Worm (Caenorhabditis elegans): ENCODE results near the gene clec-134.

Gene clec-134

ce11 chrII:3567576-3567975, 12.3 kb upstream of the clec-134 start:
- TF ChIP-seq elt-2 (tag; optimal IDR thresholded peaks at IDR 0.05), result peak; percentile 45
- peak; percentile 16 for TF ChIP-seq lin-39 (tag; optimal IDR thresholded peaks at IDR 0.05)

ce11 chrII:3569118-3569517, 10.7 kb upstream of the clec-134 start, which contains the start of gene clec-127:
clec-127 (minus strand) TSS chrII:3569218.
- no peak for TF ChIP-seq pha-4 (tag; optimal IDR thresholded peaks at IDR 0.05)
- TF ChIP-seq aly-2 (tag; optimal IDR thresholded peaks at IDR 0.05), result no peak
- no peak for TF ChIP-seq nhr-237 (tag; optimal IDR thresholded peaks at IDR 0.05)
- TF ChIP-seq unc-39 (tag; optimal IDR thresholded peaks at IDR 0.05), result no peak
- no peak for TF ChIP-seq ceh-9 (tag; optimal IDR thresholded peaks at IDR 0.05)
- no peak for TF ChIP-seq zag-1 (tag; optimal IDR thresholded peaks at IDR 0.05)
- no peak for TF ChIP-seq snpc-4 (tag; optimal IDR thresholded peaks at IDR 0.05)
- no peak for TF ChIP-seq elt-3 (tag; optimal IDR thresholded peaks at IDR 0.05)
- TF ChIP-seq pqm-1 (tag; optimal IDR thresholded peaks at IDR 0.05), result no peak
- no peak for TF ChIP-seq mdl-1 (tag; optimal IDR thresholded peaks at IDR 0.05)
- TF ChIP-seq nhr-11 (tag; optimal IDR thresholded peaks at IDR 0.05), result no peak
- no peak for TF ChIP-seq ztf-11 (tag; optimal IDR thresholded peaks at IDR 0.05)
- no peak for TF ChIP-seq egl-5 (tag; optimal IDR thresholded peaks at IDR 0.05)
- no peak for TF ChIP-seq ztf-4 (tag; optimal IDR thresholded peaks at IDR 0.05)
- no peak for TF ChIP-seq unc-62 (GFP tag; optimal IDR thresholded peaks at IDR 0.05)
- TF ChIP-seq fkh-2 (tag; optimal IDR thresholded peaks at IDR 0.05), result no peak

DNA sequence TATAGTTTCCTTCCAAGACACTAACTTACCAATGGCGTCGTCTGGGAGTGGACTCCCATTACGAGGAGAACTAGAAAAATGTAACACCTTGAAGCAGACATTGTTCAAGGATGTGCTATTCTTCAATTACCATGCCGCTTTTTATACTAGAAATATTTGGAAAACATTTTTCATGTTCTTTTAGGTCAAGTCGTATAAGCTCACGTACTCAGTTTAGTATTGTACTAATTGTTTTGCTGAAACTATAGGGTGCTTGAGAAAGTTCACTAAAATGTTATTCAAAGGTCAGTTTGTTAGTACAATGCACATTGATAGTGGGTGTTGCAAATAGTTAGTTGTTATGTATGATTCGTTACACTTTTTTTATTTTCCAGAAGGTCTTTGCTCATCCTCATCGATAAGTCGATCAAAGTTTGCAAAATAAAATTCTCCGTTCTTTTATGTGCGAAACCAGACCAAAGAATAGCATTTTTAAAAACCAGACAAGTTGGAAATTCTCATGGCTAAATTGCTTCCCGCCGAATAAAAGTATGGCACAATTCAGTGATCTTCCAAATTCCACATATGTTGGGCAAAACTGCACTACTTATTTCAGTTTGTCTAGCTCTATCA, 8.8 kb upstream of the clec-134 start, which contains the start of the genes clec-128 and clec-129:
Gene clec-128 (minus strand): TSS at position 101 of the 612 bp plus-strand sequence.
Gene clec-129 (plus strand): TSS at position 562 of the 612 bp plus-strand sequence.
- TF ChIP-seq lin-39 (tag; optimal IDR thresholded peaks at IDR 0.05) (no peak), nhr-77 (tag; optimal IDR thresholded peaks at IDR 0.05) (no peak), elt-2 (tag; optimal IDR thresholded peaks at IDR 0.05) (no peak), skn-1 (tag; optimal IDR thresholded peaks at IDR 0.05) (no peak), snpc-4 (tag; optimal IDR thresholded peaks at IDR 0.05) (no peak), mml-1 (tag; optimal IDR thresholded peaks at IDR 0.05) (no peak), ceh-28 (tag; optimal IDR thresholded peaks at IDR 0.05) (no peak), nhr-25 (tag; optimal IDR thresholded peaks at IDR 0.05) (no peak), unc-62 (GFP tag; optimal IDR thresholded peaks at IDR 0.05) (no peak), egl-27 (tag; optimal IDR thresholded peaks at IDR 0.05) (no peak), ceh-16 (tag; optimal IDR thresholded peaks at IDR 0.05) (no peak), nhr-237 (tag; optimal IDR thresholded peaks at IDR 0.05) (no peak), unc-39 (tag; optimal IDR thresholded peaks at IDR 0.05) (no peak), ceh-82 (tag; optimal IDR thresholded peaks at IDR 0.05) (no peak), elt-1 (tag; optimal IDR thresholded peaks at IDR 0.05) (no peak), fos-1 (tag; optimal IDR thresholded peaks at IDR 0.05) (no peak)

DNA sequence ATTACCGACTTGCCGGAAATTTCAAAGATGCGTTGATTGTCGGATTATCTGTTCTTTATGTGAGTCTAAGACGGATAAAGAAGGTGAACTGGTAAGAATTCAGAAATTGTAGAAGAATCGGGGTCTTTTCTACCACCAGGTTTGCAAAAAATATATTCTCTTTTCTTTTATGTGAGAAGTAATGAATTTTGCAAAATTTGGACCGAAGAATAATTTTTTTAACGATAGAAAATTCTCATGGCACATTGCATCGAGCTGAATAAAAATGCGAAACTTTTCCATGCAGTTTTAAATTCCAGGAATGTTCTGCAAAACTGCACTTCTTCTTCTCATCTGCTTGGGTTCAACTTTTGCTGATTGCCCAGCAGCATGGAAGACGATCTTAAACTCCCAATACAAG, 6.6 kb upstream of the clec-134 start, which contains the start of gene clec-130:
Gene clec-130 (plus strand): TSS at position 301 of the 400 bp plus-strand sequence.
- TF ChIP-seq lin-15B (tag; optimal IDR thresholded peaks at IDR 0.05) (no peak), unc-62 (GFP tag; optimal IDR thresholded peaks at IDR 0.05) (no peak)

DNA sequence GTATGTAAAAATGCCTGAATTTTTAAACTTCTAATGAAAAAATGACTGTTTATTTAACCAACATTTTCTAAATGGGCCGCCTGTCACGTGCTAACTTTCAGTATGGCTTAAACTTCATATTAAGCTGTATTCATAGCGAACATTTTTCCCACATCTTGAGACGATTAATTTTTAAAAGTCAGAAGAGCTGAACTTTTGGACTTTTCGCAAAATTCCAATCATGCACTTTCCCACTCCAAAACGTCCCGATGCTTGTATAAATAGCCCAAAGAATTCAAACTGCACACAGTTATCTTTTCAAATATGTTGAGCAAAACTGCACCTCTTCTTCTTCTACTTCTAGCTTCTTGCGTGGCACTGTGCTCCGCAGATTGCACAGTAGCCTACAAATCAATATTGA, 3.1 kb upstream of the clec-134 start, which contains the start of gene clec-132:
Gene clec-132 (plus strand): TSS at position 301 of the 400 bp plus-strand sequence.
- TF ChIP-seq egl-27 (tag; optimal IDR thresholded peaks at IDR 0.05) (no peak), pqm-1 (tag; optimal IDR thresholded peaks at IDR 0.05) (no peak), lsy-12 (tag; optimal IDR thresholded peaks at IDR 0.05) (no peak), ceh-82 (tag; optimal IDR thresholded peaks at IDR 0.05) (no peak), pha-4 (tag; optimal IDR thresholded peaks at IDR 0.05) (no peak), mdl-1 (tag; optimal IDR thresholded peaks at IDR 0.05) (no peak), ceh-9 (tag; optimal IDR thresholded peaks at IDR 0.05) (no peak), zag-1 (tag; optimal IDR thresholded peaks at IDR 0.05) (no peak)

DNA sequence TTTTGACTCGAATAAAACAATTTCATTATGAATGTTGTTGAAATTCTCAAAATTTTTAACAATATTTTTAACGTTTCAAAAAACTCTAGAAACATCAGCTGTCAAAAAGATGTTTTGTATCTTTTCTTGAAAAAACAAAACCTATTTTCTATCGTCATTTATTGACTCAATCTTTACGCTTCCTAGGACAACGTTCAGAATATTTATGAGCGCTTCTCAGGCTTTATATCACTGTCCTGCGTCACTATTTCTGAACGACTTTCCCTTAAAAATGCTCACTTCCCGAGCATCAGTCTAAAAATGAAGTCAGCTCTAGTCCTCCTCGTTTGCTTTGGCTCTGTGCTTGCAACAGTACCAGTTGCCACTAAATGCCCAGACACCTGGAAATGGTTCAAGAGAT, 1.7 kb upstream of the clec-134 start, which contains the start of gene clec-133:
Gene clec-133 (plus strand): TSS at position 301 of the 400 bp plus-strand sequence.
- TF ChIP-seq zag-1 (tag; optimal IDR thresholded peaks at IDR 0.05) (no peak), eor-1 (tag; optimal IDR thresholded peaks at IDR 0.05) (no peak)
